Comparison of ENCODE assay signal across 4 worm cellular contexts in genomic region chrIV:9191183-9191582, ce11.
TF ChIP-seq lines count a peak whose summit lies in the region.

No protein-coding gene starts in this region.

TF ChIP-seq in whole organism, L2 larva, 48 proteins besides CTCF, POLR2A, EP300 and RAD21 (continued from another document):
- TF ChIP-seq sem-4 (tag; optimal IDR thresholded peaks at IDR 0.05; lab: Kevin White, UChicago) (no peak), ceh-82 (tag; optimal IDR thresholded peaks at IDR 0.05; lab: Kevin White, UChicago) (no peak), ceh-16 (tag; optimal IDR thresholded peaks at IDR 0.05; lab: Kevin White, UChicago) (no peak), sma-9 (GFP tag; optimal IDR thresholded peaks at IDR 0.05; lab: Kevin White, UChicago) (peak; percentile 77), sma-9 (tag; optimal IDR thresholded peaks at IDR 0.05; lab: Kevin White, UChicago) (no peak), gmeb-1 (tag; optimal IDR thresholded peaks at IDR 0.05; lab: Kevin White, UChicago) (peak; percentile 67), nhr-11 (tag; optimal IDR thresholded peaks at IDR 0.05; lab: Kevin White, UChicago) (no peak), elt-1 (tag; optimal IDR thresholded peaks at IDR 0.05; lab: Kevin White, UChicago) (no peak), lin-39 (tag; optimal IDR thresholded peaks at IDR 0.05; lab: Kevin White, UChicago) (no peak), ztf-4 (tag; optimal IDR thresholded peaks at IDR 0.05; lab: Kevin White, UChicago) (no peak), nhr-129 (tag; optimal IDR thresholded peaks at IDR 0.05; lab: Kevin White, UChicago) (peak; percentile 92), unc-55 (GFP tag; optimal IDR thresholded peaks at IDR 0.05; lab: Kevin White, UChicago) (peak; percentile 17), nhr-23 (tag; optimal IDR thresholded peaks at IDR 0.05; lab: Kevin White, UChicago) (no peak), nhr-10 (tag; optimal IDR thresholded peaks at IDR 0.05; lab: Kevin White, UChicago) (no peak), unc-39 (tag; optimal IDR thresholded peaks at IDR 0.05; lab: Kevin White, UChicago) (no peak), lin-11 (tag; optimal IDR thresholded peaks at IDR 0.05; lab: Kevin White, UChicago) (peak; percentile 53), lsy-2 (tag; optimal IDR thresholded peaks at IDR 0.05; lab: Kevin White, UChicago) (peak in 1 of 2 experiments; percentile 17), snpc-4 (tag; optimal IDR thresholded peaks at IDR 0.05; lab: Kevin White, UChicago) (no peak), crh-2 (tag; optimal IDR thresholded peaks at IDR 0.05; lab: Kevin White, UChicago) (peak; percentile 73), fos-1 (tag; optimal IDR thresholded peaks at IDR 0.05; lab: Kevin White, UChicago) (peak; percentile 70), nhr-12 (tag; optimal IDR thresholded peaks at IDR 0.05; lab: Kevin White, UChicago) (no peak), egl-27 (tag; optimal IDR thresholded peaks at IDR 0.05; lab: Kevin White, UChicago) (peak; percentile 46), nhr-25 (tag; optimal IDR thresholded peaks at IDR 0.05; lab: Kevin White, UChicago) (no peak), C34F6.9 (tag; optimal IDR thresholded peaks at IDR 0.05; lab: Kevin White, UChicago) (peak; percentile 57), peb-1 (tag; optimal IDR thresholded peaks at IDR 0.05; lab: Kevin White, UChicago) (no peak)

TF ChIP-seq in whole organism, L4 larva, 104 proteins besides CTCF, POLR2A, EP300 and RAD21 (continued from another document and continues in another):
- TF ChIP-seq tra-1 (GFP tag; IDR thresholded peaks at IDR 0.05; lab: Robert Waterston, UW) (peak; percentile 75), nhr-77 (tag; optimal IDR thresholded peaks at IDR 0.05; lab: Kevin White, UChicago) (peak; percentile 14), F37D6.2 (tag; optimal IDR thresholded peaks at IDR 0.05; lab: Kevin White, UChicago) (peak; percentile 12), unc-130 (GFP tag; optimal IDR thresholded peaks at IDR 0.05; lab: Kevin White, UChicago) (peak; percentile 66), ztf-7 (tag; optimal IDR thresholded peaks at IDR 0.05; lab: Kevin White, UChicago) (peak; percentile 62), mdt-29 (GFP tag; IDR thresholded peaks at IDR 0.05; lab: Robert Waterston, UW) (peak; percentile 45; the same call in 1 of the 2 replicates), lin-13 (GFP tag; optimal IDR thresholded peaks at IDR 0.05; lab: Kevin White, UChicago) (no peak), hmg-1.1 (GFP tag; IDR thresholded peaks at IDR 0.05; lab: Robert Waterston, UW) (peak; percentile 79), nhr-111 (GFP tag; optimal IDR thresholded peaks at IDR 0.05; lab: Kevin White, UChicago) (peak; percentile 66), ceh-32 (tag; optimal IDR thresholded peaks at IDR 0.05; lab: Kevin White, UChicago; ENCODE audit: poor library complexity) (no peak), saeg-2 (GFP tag; IDR thresholded peaks at IDR 0.05; lab: Robert Waterston, UW) (0 out of 2 replicates have a peak, but pooled peaks have one; percentile 29), Y75B8A.6 (GFP tag; IDR thresholded peaks at IDR 0.05; lab: Robert Waterston, UW) (no peak; the same call in 1 of the 2 replicates), F49E8.2 (tag; optimal IDR thresholded peaks at IDR 0.05; lab: Kevin White, UChicago; ENCODE audit: borderline replicate concordance) (peak; percentile 45), lin-1 (GFP tag; IDR thresholded peaks at IDR 0.05; lab: Robert Waterston, UW) (no peak; the same call in 1 of the 2 replicates), lir-3 (tag; optimal IDR thresholded peaks at IDR 0.05; lab: Kevin White, UChicago) (peak; percentile 46), aly-2 (tag; optimal IDR thresholded peaks at IDR 0.05; lab: Kevin White, UChicago) (no peak), daf-16 (GFP tag; optimal IDR thresholded peaks at IDR 0.05; lab: Kevin White, UChicago) (peak; percentile 17 to 89), daf-16 (tag; optimal IDR thresholded peaks at IDR 0.05; lab: Kevin White, UChicago) (no peak), ctbp-1 (GFP tag; IDR thresholded peaks at IDR 0.05; lab: Robert Waterston, UW) (peak; percentile 85), nhr-237 (tag; optimal IDR thresholded peaks at IDR 0.05; lab: Kevin White, UChicago) (no peak), madf-5 (GFP tag; IDR thresholded peaks at IDR 0.05; lab: Robert Waterston, UW) (peak; percentile 42 to 56; a peak in 2 of 4 replicates), zfp-2 (tag; optimal IDR thresholded peaks at IDR 0.05; lab: Kevin White, UChicago) (peak; percentile 29), dmd-8 (GFP tag; IDR thresholded peaks at IDR 0.05; lab: Robert Waterston, UW) (peak; percentile 79; the same call in 1 of the 2 replicates), egl-43 (GFP tag; IDR thresholded peaks at IDR 0.05; lab: Robert Waterston, UW) (no peak), lin-38 (GFP tag; IDR thresholded peaks at IDR 0.05; lab: Robert Waterston, UW) (no peak; the same call in 1 of the 2 replicates), fkh-10 (GFP tag; optimal IDR thresholded peaks at IDR 0.05; lab: Kevin White, UChicago) (peak; percentile 40), jun-1 (tag; optimal IDR thresholded peaks at IDR 0.05; lab: Kevin White, UChicago) (no peak), mdl-1 (tag; optimal IDR thresholded peaks at IDR 0.05; lab: Kevin White, UChicago) (peak in 1 of 2 experiments; percentile 71), F26F4.8 (GFP tag; conservative IDR thresholded peaks at IDR 0.05; lab: Robert Waterston, UW) (0 out of 2 replicates have a peak, but pooled peaks have one; percentile 60), F10B5.3 (tag; optimal IDR thresholded peaks at IDR 0.05; lab: Kevin White, UChicago) (no peak), ceh-44 (GFP tag; IDR thresholded peaks at IDR 0.05; lab: Robert Waterston, UW) (0 out of 2 replicates have a peak, but pooled peaks have one; percentile 50), lim-7 (GFP tag; IDR thresholded peaks at IDR 0.05; lab: Robert Waterston, UW) (peak; percentile 80), D1046.2 (GFP tag; IDR thresholded peaks at IDR 0.05; lab: Robert Waterston, UW) (peak; percentile 85; the same call in 1 of the 2 replicates), mxl-3 (GFP tag; optimal IDR thresholded peaks at IDR 0.05; lab: Kevin White, UChicago) (peak; percentile 90), hlh-11 (tag; optimal IDR thresholded peaks at IDR 0.05; lab: Kevin White, UChicago) (no peak)

TF ChIP-seq in whole organism, late embryonic, 69 proteins besides CTCF, POLR2A, EP300 and RAD21 (continued from another document and continues in another):
- TF ChIP-seq odd-2 (tag; optimal IDR thresholded peaks at IDR 0.05; lab: Kevin White, UChicago) (peak; percentile 55), ceh-30 (tag; optimal IDR thresholded peaks at IDR 0.05; lab: Kevin White, UChicago) (peak; percentile 75), pat-9 (tag; optimal IDR thresholded peaks at IDR 0.05; lab: Kevin White, UChicago) (peak; percentile 92), ceh-34 (tag; optimal IDR thresholded peaks at IDR 0.05; lab: Kevin White, UChicago) (peak; percentile 94), lim-6 (tag; optimal IDR thresholded peaks at IDR 0.05; lab: Kevin White, UChicago) (peak; percentile 13), dmd-4 (tag; optimal IDR thresholded peaks at IDR 0.05; lab: Kevin White, UChicago; ENCODE audit: borderline replicate concordance) (peak; percentile 84), unc-55 (GFP tag; optimal IDR thresholded peaks at IDR 0.05; lab: Kevin White, UChicago) (peak; percentile 42), C08G9.2 (tag; optimal IDR thresholded peaks at IDR 0.05; lab: Kevin White, UChicago) (peak; percentile 85), elt-2 (tag; optimal IDR thresholded peaks at IDR 0.05; lab: Kevin White, UChicago) (peak; percentile 96), ceh-22 (tag; optimal IDR thresholded peaks at IDR 0.05; lab: Kevin White, UChicago) (no peak), rnt-1 (tag; optimal IDR thresholded peaks at IDR 0.05; lab: Kevin White, UChicago) (peak; percentile 96), pha-4 (tag; optimal IDR thresholded peaks at IDR 0.05; lab: Kevin White, UChicago) (no peak), K09A11.1 (tag; optimal IDR thresholded peaks at IDR 0.05; lab: Kevin White, UChicago; ENCODE audit: insufficient read depth) (peak; percentile 43), ceh-48 (tag; optimal IDR thresholded peaks at IDR 0.05; lab: Kevin White, UChicago) (peak; percentile 84), pros-1 (tag; optimal IDR thresholded peaks at IDR 0.05; lab: Kevin White, UChicago) (no peak), fkh-10 (GFP tag; optimal IDR thresholded peaks at IDR 0.05; lab: Kevin White, UChicago) (no peak), tbx-2 (tag; optimal IDR thresholded peaks at IDR 0.05; lab: Kevin White, UChicago) (peak; percentile 91), ceh-9 (tag; optimal IDR thresholded peaks at IDR 0.05; lab: Kevin White, UChicago) (peak; percentile 66), lin-11 (tag; optimal IDR thresholded peaks at IDR 0.05; lab: Kevin White, UChicago) (peak; percentile 88), ceh-19 (GFP tag; optimal IDR thresholded peaks at IDR 0.05; lab: Kevin White, UChicago) (peak; percentile 93), madf-2 (tag; optimal IDR thresholded peaks at IDR 0.05; lab: Kevin White, UChicago) (peak; percentile 89), T23F11.4 (GFP tag; optimal IDR thresholded peaks at IDR 0.05; lab: Kevin White, UChicago) (peak; percentile 94), ref-2 (tag; optimal IDR thresholded peaks at IDR 0.05; lab: Kevin White, UChicago) (peak; percentile 88), gmeb-2 (tag; optimal IDR thresholded peaks at IDR 0.05; lab: Kevin White, UChicago) (peak; percentile 93), npax-4 (tag; optimal IDR thresholded peaks at IDR 0.05; lab: Kevin White, UChicago) (peak; percentile 83), F13H6.1 (tag; optimal IDR thresholded peaks at IDR 0.05; lab: Kevin White, UChicago) (peak; percentile 85), nhr-232 (tag; optimal IDR thresholded peaks at IDR 0.05; lab: Kevin White, UChicago) (peak; percentile 90), syd-9 (tag; optimal IDR thresholded peaks at IDR 0.05; lab: Kevin White, UChicago) (peak; percentile 96), hlh-30 (tag; optimal IDR thresholded peaks at IDR 0.05; lab: Kevin White, UChicago; ENCODE audit: insufficient read depth) (peak; percentile 53), ceh-18 (tag; optimal IDR thresholded peaks at IDR 0.05; lab: Kevin White, UChicago) (peak; percentile 80), pha-2 (tag; optimal IDR thresholded peaks at IDR 0.05; lab: Kevin White, UChicago) (peak; percentile 91), ets-4 (tag; optimal IDR thresholded peaks at IDR 0.05; lab: Kevin White, UChicago) (peak; percentile 36), C38D4.7 (GFP tag; optimal IDR thresholded peaks at IDR 0.05; lab: Kevin White, UChicago) (peak; percentile 91), hlh-13 (GFP tag; optimal IDR thresholded peaks at IDR 0.05; lab: Kevin White, UChicago) (peak; percentile 92), zip-5 (tag; optimal IDR thresholded peaks at IDR 0.05; lab: Kevin White, UChicago) (peak; percentile 77), ceh-24 (tag; optimal IDR thresholded peaks at IDR 0.05; lab: Kevin White, UChicago) (peak; percentile 65), pqm-1 (tag; optimal IDR thresholded peaks at IDR 0.05; lab: Kevin White, UChicago) (peak; percentile 72), hlh-8 (tag; optimal IDR thresholded peaks at IDR 0.05; lab: Kevin White, UChicago) (peak; percentile 83), sox-4 (tag; optimal IDR thresholded peaks at IDR 0.05; lab: Kevin White, UChicago) (peak; percentile 92)

TF ChIP-seq in whole organism, mixed stage, embryonic, 35 proteins besides CTCF, POLR2A, EP300 and RAD21 (continued from another document):
- TF ChIP-seq flh-1 (GFP tag; optimal IDR thresholded peaks at IDR 0.05; lab: Kevin White, UChicago) (peak; percentile 92), nhr-237 (tag; optimal IDR thresholded peaks at IDR 0.05; lab: Kevin White, UChicago) (no peak), bed-3 (GFP tag; optimal IDR thresholded peaks at IDR 0.05; lab: Kevin White, UChicago) (peak; percentile 88), lin-32 (GFP tag; optimal IDR thresholded peaks at IDR 0.05; lab: Kevin White, UChicago) (peak; percentile 94), sem-2 (GFP tag; optimal IDR thresholded peaks at IDR 0.05; lab: Kevin White, UChicago) (peak; percentile 93), ces-1 (GFP tag; optimal IDR thresholded peaks at IDR 0.05; lab: Kevin White, UChicago) (no peak), mab-5 (tag; optimal IDR thresholded peaks at IDR 0.05; lab: Kevin White, UChicago) (no peak)
TF ChIP-seq in whole organism, mixed stage, embryonic: peak in this region for 26.
